Fruit fly (Drosophila melanogaster) ovary, adult (tissue): ENCODE results near the gene RpL10Aa.

Experiments used
- CG17801 ChIP-seq: fragments of 200-800 bp; optimal IDR thresholded peaks from 2 replicates; lab custom pipeline; 2019; ENCODE audit warnings: missing biosample characterization, mild to moderate bottlenecking, missing genetic modification characterization, moderate library complexity; ENCODE audit not compliant: partially characterized antibody

Gene RpL10Aa

dm6 chr3R:15037066-15037465, at the start of gene RpL10Aa:
RpL10Aa (plus strand) TSS chr3R:15037366.
- no peak for TF ChIP-seq CG17801

dm6 chr3R:14990097-14990496, 47.1 kb upstream of the RpL10Aa start:
- TF ChIP-seq CG17801, result no peak

DNA sequence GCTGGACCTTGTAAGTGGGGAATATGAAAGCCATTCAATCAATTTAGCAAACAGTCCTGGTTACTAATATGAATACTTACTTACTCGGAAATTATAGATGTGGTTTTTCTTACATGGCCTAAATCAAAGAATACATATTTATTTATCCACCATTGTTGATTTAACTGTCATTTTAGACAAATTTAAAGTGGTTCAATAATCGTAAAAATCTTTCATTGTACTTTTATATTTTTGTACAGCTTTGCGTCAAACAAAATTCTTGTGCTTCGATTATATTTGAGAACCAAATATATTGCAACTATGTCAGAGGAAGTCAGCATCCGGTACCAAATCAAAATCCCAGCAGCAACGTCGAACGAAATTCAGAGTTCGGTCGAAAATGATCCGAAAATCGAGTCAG, 22.7 kb upstream of the RpL10Aa start, which contains the start of gene CG14861:
TSS of gene CG14861 (plus strand) at position 301 of the 400 bp plus-strand sequence.
- TF ChIP-seq CG17801, result no peak

DNA sequence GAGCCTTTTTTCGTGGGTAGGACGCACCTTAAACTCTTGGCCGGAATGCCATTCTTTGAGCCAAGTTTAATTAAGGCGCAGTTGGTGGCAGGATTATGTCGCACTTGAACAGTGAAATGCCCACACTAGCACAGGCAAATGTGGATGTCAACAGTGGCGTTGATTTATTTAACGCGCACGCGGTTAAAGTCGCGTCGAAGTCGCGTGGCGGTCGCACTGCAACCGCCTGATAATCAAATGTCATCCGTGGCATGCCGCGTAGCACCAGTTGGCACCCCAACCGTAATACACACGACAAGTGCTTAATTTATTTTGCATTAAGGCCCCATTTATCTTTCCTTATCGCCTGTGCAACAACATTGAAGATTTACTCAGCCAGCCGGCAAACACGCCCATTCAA, 13.0 kb upstream of the RpL10Aa start:
- no peak for TF ChIP-seq CG17801

dm6 chr3R:15031662-15032061, 5.5 kb upstream of the RpL10Aa start:
- no peak for TF ChIP-seq CG17801

dm6 chr3R:15057214-15057613, 20.0 kb downstream of the RpL10Aa start:
- TF ChIP-seq CG17801, result no peak

DNA sequence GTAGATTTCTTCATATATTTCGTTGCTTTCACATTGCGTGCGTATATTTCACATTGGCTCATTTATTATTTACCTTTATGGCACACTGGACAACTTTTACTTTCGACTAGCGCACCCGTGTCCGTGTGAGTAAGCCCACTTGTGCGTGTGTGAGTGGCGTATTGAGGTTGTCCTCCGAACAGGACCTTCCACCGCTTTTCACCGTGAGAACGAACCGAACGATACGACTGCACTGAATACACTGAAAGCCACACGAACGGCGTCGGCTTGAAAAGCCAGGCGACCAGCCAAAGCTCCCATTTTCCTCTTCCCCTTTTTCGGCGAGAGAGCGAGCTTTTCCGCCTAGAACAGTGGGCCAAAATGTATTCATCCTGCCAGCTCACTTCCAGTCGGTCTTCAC, 39.8 kb downstream of the RpL10Aa start, which contains the start of gene dpr9:
TSS of gene dpr9 (minus strand) at position 244 of the 400 bp plus-strand sequence.
- TF ChIP-seq CG17801, result no peak

- no peak for TF ChIP-seq CG17801
Measured at dm6 chr3R:15079185-15079584, 42.0 kb downstream of the RpL10Aa start, which contains the start of gene CG6974. CG6974 (minus strand) TSS chr3R:15079285.

DNA sequence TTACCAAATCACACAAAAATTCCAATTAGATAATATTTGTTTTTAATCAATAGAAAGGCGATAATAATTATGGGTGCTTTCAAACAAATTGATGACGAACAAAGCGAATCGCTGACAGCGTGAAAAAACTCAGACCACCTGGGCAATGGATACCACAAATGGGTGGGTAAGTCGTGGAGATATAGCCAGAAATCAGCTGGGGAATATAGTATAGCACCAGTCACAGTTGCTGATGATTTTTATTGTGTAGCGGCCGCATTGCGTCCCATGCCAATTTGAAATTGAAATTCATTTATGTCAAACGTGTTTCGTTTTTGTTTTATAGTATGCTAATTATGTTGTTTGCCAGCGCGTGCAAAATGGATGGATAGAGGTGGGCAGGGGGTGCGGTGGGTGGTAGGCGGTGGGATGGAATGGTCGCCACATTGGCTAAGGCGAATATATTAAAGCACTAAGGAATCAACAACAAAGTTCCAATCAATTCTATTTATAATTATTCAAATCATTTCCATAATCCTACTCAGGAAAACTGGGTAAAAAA, 46.6 kb downstream of the RpL10Aa start:
- TF ChIP-seq CG17801, result no peak

dm6 chr3R:15084461-15085106, 47.4 kb downstream of the RpL10Aa start:
- TF ChIP-seq CG17801, result no peak

dm6 chr3R:15087043-15087442, 49.9 kb downstream of the RpL10Aa start:
- TF ChIP-seq CG17801, result no peak
